Fruit fly (Drosophila melanogaster) whole organism, embryonic: ENCODE results near the gene CG13033.

Experiments
- Awh ChIP-seq: fragments of 200-800 bp; sonication (Bioruptor generic); IDR thresholded peaks from 2 replicates; pipeline ENCODE4, ENCODE4 v1.3.6; 2022; ENCODE audit warnings: missing biosample characterization, missing genetic modification characterization
- CG10267 ChIP-seq: fragments of 200-800 bp; sonication (Bioruptor generic); optimal IDR thresholded peaks from 2 replicates; lab custom pipeline; 2018; ENCODE audit warnings: missing biosample characterization, mild to moderate bottlenecking, missing genetic modification characterization, moderate library complexity
- CG10979 ChIP-seq: fragments of 200-800 bp; sonication (Bioruptor generic); optimal IDR thresholded peaks from 2 replicates; lab custom pipeline; 2018; ENCODE audit warnings: missing biosample characterization, mild to moderate bottlenecking, missing genetic modification characterization, moderate library complexity
- CG11093 ChIP-seq: fragments of 200-800 bp; sonication (Bioruptor generic); IDR thresholded peaks from 3 replicates; pipeline ENCODE4 v1.3.6; 2022; ENCODE audit warnings: missing biosample characterization, missing genetic modification characterization
- CG11398 ChIP-seq: fragments of 200-800 bp; sonication (Bioruptor generic); optimal IDR thresholded peaks from 2 replicates; lab custom pipeline; 2016; ENCODE audit warnings: missing biosample characterization, missing genetic modification characterization
- CG12104 ChIP-seq: fragments of 200-800 bp; sonication (Bioruptor generic); optimal IDR thresholded peaks from 3 replicates; lab custom pipeline; 2016; ENCODE audit warnings: missing biosample characterization, missing genetic modification characterization
- CG14710 ChIP-seq: fragments of 200-800 bp; sonication (Bioruptor generic); optimal IDR thresholded peaks from 3 replicates; lab custom pipeline; 2019; ENCODE audit warnings: missing biosample characterization, mild to moderate bottlenecking, missing genetic modification characterization, moderate library complexity
- CG14860 ChIP-seq: fragments of 200-800 bp; sonication (Bioruptor generic); IDR thresholded peaks from 3 replicates; pipeline ENCODE4 v1.3.6; 2022; ENCODE audit warnings: missing biosample characterization, missing genetic modification characterization; ENCODE audit not compliant: partially characterized antibody
- CG1647 ChIP-seq: fragments of 200-800 bp; sonication (Bioruptor generic); optimal IDR thresholded peaks from 3 replicates; lab custom pipeline; 2016; ENCODE audit warnings: missing biosample characterization, missing genetic modification characterization
- CG17186 ChIP-seq: fragments of 200-800 bp; sonication (Bioruptor generic); optimal IDR thresholded peaks from 3 replicates; lab custom pipeline; 2017; ENCODE audit warnings: missing biosample characterization, missing genetic modification reagents, missing genetic modification characterization
- CG17359 ChIP-seq: fragments of 200-800 bp; sonication (Bioruptor generic); optimal IDR thresholded peaks from 3 replicates; lab custom pipeline; 2018; ENCODE audit warnings: missing biosample characterization, mild to moderate bottlenecking, missing genetic modification characterization, moderate library complexity
- CG2116 ChIP-seq: fragments of 200-800 bp; sonication (Bioruptor generic); optimal IDR thresholded peaks from 3 replicates; lab custom pipeline; 2018; ENCODE audit warnings: missing biosample characterization, mild to moderate bottlenecking, missing genetic modification characterization
- CG30020 ChIP-seq: fragments of 200-800 bp; optimal IDR thresholded peaks from 2 replicates; lab custom pipeline; 2019; ENCODE audit warnings: missing biosample characterization, mild to moderate bottlenecking, missing genetic modification characterization, moderate library complexity
- CG31224 ChIP-seq: fragments of 200-800 bp; sonication (Bioruptor generic); IDR thresholded peaks from 2 replicates; pipeline ENCODE4 v1.3.6; 2022; ENCODE audit warnings: missing biosample characterization, missing genetic modification characterization
- CG3281 ChIP-seq: fragments of 200-800 bp; sonication (Bioruptor generic); optimal IDR thresholded peaks from 3 replicates; lab custom pipeline; 2017; ENCODE audit warnings: missing biosample characterization, mild to moderate bottlenecking, missing genetic modification characterization
- CG34224 ChIP-seq: fragments of 200-800 bp; sonication (Bioruptor generic); IDR thresholded peaks from 3 replicates; pipeline ENCODE4 v1.3.6; 2022; ENCODE audit warnings: missing biosample characterization, missing genetic modification characterization; ENCODE audit not compliant: partially characterized antibody
- CG4424 ChIP-seq: fragments of 200-800 bp; sonication (Bioruptor generic); optimal IDR thresholded peaks from 3 replicates; lab custom pipeline; 2016; ENCODE audit warnings: missing biosample characterization, missing genetic modification characterization
- CG4617 ChIP-seq: fragments of 200-800 bp; sonication (Bioruptor generic); optimal IDR thresholded peaks from 3 replicates; lab custom pipeline; 2016; ENCODE audit warnings: missing biosample characterization, missing genetic modification characterization, borderline replicate concordance
- CG7556 ChIP-seq: fragments of 200-800 bp; sonication (Bioruptor generic); optimal IDR thresholded peaks from 2 replicates; lab custom pipeline; 2017; ENCODE audit warnings: missing biosample characterization, mild to moderate bottlenecking, missing genetic modification characterization
- CG8924 ChIP-seq: fragments of 200-800 bp; optimal IDR thresholded peaks from 3 replicates; lab custom pipeline; 2019; ENCODE audit warnings: missing biosample characterization, mild to moderate bottlenecking, missing genetic modification characterization, moderate library complexity
- CG9437 ChIP-seq: fragments of 200-800 bp; sonication (Bioruptor generic); optimal IDR thresholded peaks from 2 replicates; lab custom pipeline; 2018; ENCODE audit warnings: missing biosample characterization, mild to moderate bottlenecking, missing genetic modification characterization
- CG9609 ChIP-seq: fragments of 200-800 bp; sonication (Bioruptor generic); optimal IDR thresholded peaks from 3 replicates; lab custom pipeline; 2016; ENCODE audit warnings: missing biosample characterization, missing genetic modification characterization
- CG9797 ChIP-seq: fragments of 200-800 bp; sonication (Bioruptor generic); optimal IDR thresholded peaks from 3 replicates; lab custom pipeline; 2018; ENCODE audit warnings: missing biosample characterization, mild to moderate bottlenecking, missing genetic modification characterization
- Dll ChIP-seq: fragments of 200-800 bp; sonication (Bioruptor generic); IDR thresholded peaks from 4 replicates; pipeline ENCODE4 v1.3.6; 2022; ENCODE audit warnings: missing biosample characterization, missing genetic modification characterization; ENCODE audit not compliant: partially characterized antibody
- Dp ChIP-seq: fragments of 200-800 bp; sonication (Bioruptor generic); optimal IDR thresholded peaks from 2 replicates; lab custom pipeline; 2018; ENCODE audit warnings: missing biosample characterization, mild to moderate bottlenecking, missing genetic modification characterization, moderate library complexity
- Eip74EF ChIP-seq, 2 experiments: fragments of 200-800 bp in 1 of 2; fragments of >200 bp in 1 of 2; sonication (Bioruptor generic) in 1 of 2; optimal IDR thresholded peaks; 2 replicates each; lab custom pipeline; 2017 to 2019; ENCODE audit warnings: missing biosample characterization in 2 of 2, missing genetic modification characterization in 2 of 2, mild to moderate bottlenecking in 1 of 2, moderate library complexity in 1 of 2
- H15 ChIP-seq: fragments of 200-800 bp; sonication (Bioruptor generic); IDR thresholded peaks from 3 replicates; pipeline ENCODE4 v1.3.6; 2022; ENCODE audit warnings: missing biosample characterization, missing genetic modification characterization
- HLH3B ChIP-seq: fragments of 200-800 bp; sonication (Bioruptor generic); IDR thresholded peaks from 2 replicates; pipeline ENCODE4 v1.3.6; 2022; ENCODE audit warnings: missing biosample characterization, missing genetic modification characterization
- HLHmδ ChIP-seq: fragments of 200-800 bp; sonication (Bioruptor generic); optimal IDR thresholded peaks from 2 replicates; lab custom pipeline; 2018; ENCODE audit warnings: missing biosample characterization, mild to moderate bottlenecking, missing genetic modification characterization, moderate library complexity
- Hr3 ChIP-seq: fragments of 200-800 bp; sonication (Bioruptor generic); optimal IDR thresholded peaks from 3 replicates; lab custom pipeline; 2016; ENCODE audit warnings: missing biosample characterization, missing genetic modification characterization
- PHDP ChIP-seq: fragments of 200-800 bp; sonication (Bioruptor generic); optimal IDR thresholded peaks from 3 replicates; lab custom pipeline; 2018; ENCODE audit warnings: missing biosample characterization, mild to moderate bottlenecking, missing genetic modification characterization, moderate library complexity
- Scr ChIP-seq: fragments of 200-800 bp; sonication (Bioruptor generic); IDR thresholded peaks from 2 replicates; pipeline ENCODE4 v1.3.6; 2022; ENCODE audit warnings: missing biosample characterization, missing genetic modification characterization; ENCODE audit not compliant: partially characterized antibody
- Sox102F ChIP-seq: fragments of 200-800 bp; sonication (Bioruptor generic); optimal IDR thresholded peaks from 2 replicates; lab custom pipeline; 2018; ENCODE audit warnings: missing biosample characterization, mild to moderate bottlenecking, missing genetic modification characterization, moderate library complexity
- Stat92E ChIP-seq, 3 experiments: fragments of >200 bp in 2 of 3; fragments of 200-800 bp in 1 of 3; sonication (Bioruptor generic) in 1 of 3; optimal IDR thresholded peaks; 2 replicates each; lab custom pipeline; 2017 to 2019; ENCODE audit warnings: missing biosample characterization in 3 of 3, missing genetic modification characterization in 3 of 3, mild to moderate bottlenecking in 1 of 3, moderate library complexity in 1 of 3
- Trl ChIP-seq, 3 experiments: fragments of >200 bp in 2 of 3; fragments of 200-800 bp in 1 of 3; sonication (Bioruptor generic) in 1 of 3; optimal IDR thresholded peaks; 2 replicates in 1 of 3; 3 replicates in 2 of 3; lab custom pipeline; 2016 to 2017; ENCODE audit warnings: missing biosample characterization in 1 of 3, missing genetic modification characterization in 1 of 3
- amos ChIP-seq: fragments of 200-800 bp; sonication (Bioruptor generic); IDR thresholded peaks from 2 replicates; pipeline ENCODE4 v1.3.6; 2022; ENCODE audit warnings: missing biosample characterization, missing genetic modification characterization; ENCODE audit not compliant: partially characterized antibody
- ara ChIP-seq: fragments of 200-800 bp; sonication (Bioruptor generic); IDR thresholded peaks from 2 replicates; pipeline ENCODE4 v1.3.6; 2022; ENCODE audit warnings: missing biosample characterization, missing genetic modification characterization
- ato ChIP-seq: fragments of 200-800 bp; sonication (Bioruptor generic); IDR thresholded peaks from 2 replicates; pipeline ENCODE4 v1.3.6; 2022; ENCODE audit warnings: missing biosample characterization, missing genetic modification characterization; ENCODE audit not compliant: partially characterized antibody
- bab2 ChIP-seq: fragments of 200-800 bp; sonication (Bioruptor generic); optimal IDR thresholded peaks from 2 replicates; lab custom pipeline; 2016; ENCODE audit warnings: missing biosample characterization, missing genetic modification characterization
- cwo ChIP-seq: fragments of 200-800 bp; sonication (Bioruptor generic); optimal IDR thresholded peaks from 3 replicates; lab custom pipeline; 2017; ENCODE audit warnings: missing biosample characterization, missing genetic modification characterization, mild to moderate bottlenecking, moderate library complexity, missing genetic modification reagents
- dm ChIP-seq: fragments of 200-800 bp; sonication (Bioruptor generic); optimal IDR thresholded peaks from 3 replicates; lab custom pipeline; 2016; ENCODE audit warnings: missing biosample characterization, missing genetic modification characterization
- eve ChIP-seq, 2 experiments: fragments of >200 bp; optimal IDR thresholded peaks; 2 replicates each; lab custom pipeline; 2017; ENCODE audit warnings: missing biosample characterization in 2 of 2, missing genetic modification characterization in 2 of 2
- ewg ChIP-seq: fragments of 200-800 bp; sonication (Bioruptor generic); optimal IDR thresholded peaks from 3 replicates; lab custom pipeline; 2017; ENCODE audit warnings: mild to moderate bottlenecking, missing biosample characterization, missing genetic modification reagents, missing genetic modification characterization
- fru ChIP-seq: fragments of >200 bp; optimal IDR thresholded peaks from 2 replicates; lab custom pipeline; 2017
- gfzf ChIP-seq: fragments of 200-800 bp; sonication (Bioruptor generic); optimal IDR thresholded peaks from 2 replicates; lab custom pipeline; 2016; ENCODE audit warnings: missing biosample characterization, mild to moderate bottlenecking, missing genetic modification characterization, moderate library complexity
- jing ChIP-seq: fragments of 200-800 bp; sonication (Bioruptor generic); optimal IDR thresholded peaks from 2 replicates; lab custom pipeline; 2018; ENCODE audit warnings: missing biosample characterization, mild to moderate bottlenecking, missing genetic modification characterization
- knrl ChIP-seq: fragments of 200-800 bp; sonication (Bioruptor generic); IDR thresholded peaks from 3 replicates; pipeline ENCODE4 v1.3.6; 2022; ENCODE audit warnings: missing biosample characterization, missing genetic modification characterization; ENCODE audit not compliant: partially characterized antibody
- mam ChIP-seq: fragments of 200-800 bp; sonication (Bioruptor generic); optimal IDR thresholded peaks from 3 replicates; lab custom pipeline; 2016; ENCODE audit warnings: missing biosample characterization, missing genetic modification characterization
- stwl ChIP-seq: fragments of 200-800 bp; sonication (Bioruptor generic); optimal IDR thresholded peaks from 3 replicates; lab custom pipeline; 2018; ENCODE audit warnings: missing biosample characterization, mild to moderate bottlenecking, missing genetic modification characterization, moderate library complexity

CG13033 gene

dm6 chr3L:16590860-16591259 lies 45.4 kb upstream of the CG13033 start, which contains the start of gene tra:
TSS of gene tra (minus strand) at chr3L:16591050.
- no peak for TF ChIP-seq CG11093 (GFP tag; lab: Robert Waterston, UW)
- peak; percentile 70 for TF ChIP-seq Scr (GFP tag; lab: Robert Waterston, UW)
- no peak for TF ChIP-seq CG9437 (GFP tag; lab: Kevin White, UChicago)
- TF ChIP-seq gfzf = peak; percentile 82
- TF ChIP-seq bab2 = no peak
- TF ChIP-seq mam = no peak
- TF ChIP-seq ara = no peak
- TF ChIP-seq CG30020 (tag; lab: Kevin White, UChicago) = peak; percentile 7
- TF ChIP-seq CG4617 (GFP tag; lab: Kevin White, UChicago) = peak; percentile 75
- peak; percentile 4 for TF ChIP-seq CG10979 (tag; lab: Kevin White, UChicago)
- peak; percentile 17 for TF ChIP-seq dm (GFP tag; lab: Kevin White, UChicago)
- no peak for TF ChIP-seq eve (GFP tag; optimal IDR thresholded peaks at IDR 0.05; lab: Kevin White, UChicago)
- TF ChIP-seq CG11398 (GFP tag; lab: Kevin White, UChicago) = no peak
- peak; percentile 36; the same call in 1 of the 3 replicates for TF ChIP-seq CG34224 (GFP tag; lab: Robert Waterston, UW)
- TF ChIP-seq CG31224 = no peak
- TF ChIP-seq CG14710 (tag; lab: Kevin White, UChicago) = peak; percentile 66
- TF ChIP-seq CG8924 = no peak
- TF ChIP-seq stwl (tag; lab: Kevin White, UChicago) = peak; percentile 64
- no peak for TF ChIP-seq CG3281 (GFP tag; lab: Kevin White, UChicago)
- peak; percentile 61 for TF ChIP-seq amos (GFP tag; lab: Robert Waterston, UW)
- no peak for TF ChIP-seq Hr3 (GFP tag; lab: Kevin White, UChicago)
- no peak for TF ChIP-seq PHDP (tag; lab: Kevin White, UChicago)
- TF ChIP-seq Awh (GFP tag; lab: Robert Waterston, UW) = no peak
- TF ChIP-seq Sox102F (GFP tag; lab: Kevin White, UChicago) = no peak
- peak; percentile 31 for TF ChIP-seq CG17186 (GFP tag; lab: Kevin White, UChicago)
- TF ChIP-seq CG12104 (GFP tag; lab: Kevin White, UChicago) = no peak
- peak; percentile 57; the same call in 2 of the 3 replicates for TF ChIP-seq knrl (GFP tag; lab: Robert Waterston, UW)
- peak; percentile 60 for TF ChIP-seq CG2116
- TF ChIP-seq CG9609 (GFP tag; lab: Kevin White, UChicago) = no peak
- no peak for TF ChIP-seq HLH3B (GFP tag; lab: Robert Waterston, UW)
- TF ChIP-seq Dll (GFP tag; lab: Robert Waterston, UW) = peak; percentile 72; the same call in 3 of the 4 replicates
- TF ChIP-seq CG1647 (GFP tag; lab: Kevin White, UChicago) = no peak
- no peak for TF ChIP-seq H15 (GFP tag; lab: Robert Waterston, UW)
- peak; percentile 1 for TF ChIP-seq HLHmδ (GFP tag; lab: Kevin White, UChicago)
- TF ChIP-seq CG17359 (tag; lab: Kevin White, UChicago) = no peak
- TF ChIP-seq fru (lab: Kevin White, UChicago) = no peak
- no peak for TF ChIP-seq jing (GFP tag; lab: Kevin White, UChicago)
- TF ChIP-seq CG10267 = peak; percentile 45
- TF ChIP-seq Trl (optimal IDR thresholded peaks at IDR 0.05; lab: Kevin White, UChicago) = no peak
- no peak for TF ChIP-seq Trl (GFP tag; optimal IDR thresholded peaks at IDR 0.05; lab: Kevin White, UChicago)
- peak; percentile 72 for TF ChIP-seq Dp (GFP tag; lab: Kevin White, UChicago)
- no peak for TF ChIP-seq Eip74EF (GFP tag; optimal IDR thresholded peaks at IDR 0.05; lab: Kevin White, UChicago)
- peak; percentile 15; the same call in 1 of the 2 replicates for TF ChIP-seq ato (GFP tag; lab: Robert Waterston, UW)
- TF ChIP-seq CG7556 (GFP tag; lab: Kevin White, UChicago) = no peak
- no peak for TF ChIP-seq CG4424 (GFP tag; lab: Kevin White, UChicago)
- peak; percentile 91 for TF ChIP-seq CG9797
- TF ChIP-seq Stat92E (GFP tag; optimal IDR thresholded peaks at IDR 0.05; lab: Kevin White, UChicago) = peak in 1 of 3 experiments; percentile 47
- no peak for TF ChIP-seq ewg
- TF ChIP-seq cwo (GFP tag; lab: Kevin White, UChicago) = no peak
- TF ChIP-seq CG14860 (GFP tag; lab: Robert Waterston, UW) = 0 out of 3 replicates have a peak, but pooled peaks have one; percentile 13
